Fruit fly (Drosophila melanogaster): ENCODE measurements around the gene Cpr.
A peak's percentile ranks its signal among the peaks of the same experiment; 100 is the strongest.

Cpr gene

DNA sequence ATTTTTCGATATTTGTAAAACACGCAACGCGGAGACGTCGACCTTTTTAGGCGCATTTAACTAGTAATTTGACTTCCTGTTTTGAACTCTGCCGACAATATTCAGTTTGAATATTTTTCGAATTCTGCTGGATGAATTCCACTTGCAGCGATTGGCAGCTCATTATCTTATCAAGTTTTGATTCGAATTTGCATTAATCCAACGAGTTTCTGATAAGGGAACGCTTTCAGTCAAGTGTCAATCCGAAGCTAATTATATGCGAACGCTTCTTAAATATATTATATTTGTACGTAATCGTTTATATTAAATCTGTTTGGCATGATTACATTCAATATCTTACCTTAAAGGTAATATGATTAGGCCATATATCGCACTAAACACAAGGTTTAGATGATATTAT is 9.7 kb downstream of the Cpr start, which contains the start of gene CG9497:
TSS of gene CG9497 (minus strand) at position 101 of the 400 bp plus-strand sequence.
- TF ChIP-seq CG8478 (optimal IDR thresholded peaks at IDR 0.05) (no peak), CTCF (optimal IDR thresholded peaks at IDR 0.05) (no peak)

DNA sequence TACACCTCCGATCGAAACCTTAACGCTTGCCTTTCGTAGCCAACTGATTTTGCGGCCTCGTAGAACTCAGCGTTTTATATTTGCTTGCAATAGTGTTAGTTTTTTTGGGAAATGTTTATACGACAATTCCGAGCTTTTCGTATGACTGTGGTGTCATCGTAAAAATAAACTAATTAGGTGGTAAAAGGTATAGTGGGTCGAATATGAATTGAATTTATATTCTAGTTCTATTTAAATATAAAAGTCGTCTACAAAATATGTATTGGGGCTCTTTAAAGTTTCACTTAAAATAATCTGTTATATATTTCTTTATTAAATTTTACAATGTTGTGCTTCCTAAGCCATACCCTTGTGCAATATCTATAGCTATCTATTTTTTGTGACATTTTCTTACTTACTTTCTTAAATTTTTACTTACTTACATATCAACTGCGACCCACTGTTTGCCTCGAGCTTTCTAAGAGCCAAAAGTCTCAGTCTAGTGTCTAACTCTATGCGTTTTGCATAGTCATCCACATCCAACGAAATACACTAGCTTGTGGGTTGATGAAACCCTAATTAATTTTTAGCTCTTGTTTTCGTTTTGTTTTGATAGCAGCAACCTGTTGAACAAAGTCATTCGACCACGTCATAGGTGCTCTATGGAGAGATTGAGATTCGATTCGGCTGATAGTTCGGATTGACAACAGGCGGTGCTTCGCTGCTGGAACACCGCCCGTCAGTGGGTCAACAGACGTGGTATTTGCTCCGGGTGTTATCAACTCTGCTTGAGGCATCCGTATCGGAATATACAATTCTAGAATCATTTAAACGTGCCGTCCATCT is 12.6 kb downstream of the Cpr start, which contains the start of gene CG9498:
TSS of gene CG9498 (minus strand) at position 51 of the 825 bp plus-strand sequence.
- TF ChIP-seq CG8478 (optimal IDR thresholded peaks at IDR 0.05), result no peak
- no peak for TF ChIP-seq CTCF (optimal IDR thresholded peaks at IDR 0.05)

DNA sequence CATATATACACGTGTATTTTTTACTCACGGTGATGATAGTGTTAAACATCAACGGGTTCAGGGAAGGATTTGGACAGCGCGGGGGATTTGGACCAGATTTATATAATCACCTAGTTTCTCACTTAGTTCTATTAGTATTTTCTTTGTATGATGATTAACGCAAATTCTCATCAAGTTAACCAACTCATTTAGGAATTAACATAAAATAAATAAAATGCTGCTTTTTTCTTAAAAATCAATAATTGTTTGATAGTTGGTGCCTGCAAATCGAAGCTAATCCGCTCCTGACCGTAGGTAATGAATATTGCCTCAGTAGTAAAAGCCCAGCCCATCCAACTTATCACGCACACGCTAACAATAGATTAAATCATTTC is 13.2 kb downstream of the Cpr start:
- TF ChIP-seq CG8478 (optimal IDR thresholded peaks at IDR 0.05) (no peak), CTCF (optimal IDR thresholded peaks at IDR 0.05) (no peak)

DNA sequence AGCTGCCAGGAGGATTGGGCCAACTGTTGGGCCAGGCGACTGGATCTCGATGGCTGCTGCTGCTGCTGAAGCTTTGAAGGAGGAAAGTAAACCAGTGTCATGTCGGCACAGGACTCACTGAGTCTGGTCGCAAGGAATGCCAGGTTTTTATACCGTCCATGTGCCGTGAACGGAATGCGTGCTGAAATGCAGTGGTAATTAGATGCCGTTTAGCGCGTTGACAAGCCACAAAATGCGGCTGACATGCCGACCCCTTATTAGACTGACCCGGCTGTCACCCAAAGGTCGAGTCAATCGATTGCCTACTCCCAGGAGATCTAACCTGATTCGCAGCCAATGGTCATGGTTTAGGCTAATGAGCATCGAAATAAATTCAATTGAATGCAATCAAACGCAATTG is 15.6 kb downstream of the Cpr start, which contains the start of gene ppk7:
TSS of gene ppk7 (minus strand) at position 101 of the 400 bp plus-strand sequence.
- TF ChIP-seq CG8478 (optimal IDR thresholded peaks at IDR 0.05) (no peak), CTCF (optimal IDR thresholded peaks at IDR 0.05) (no peak)

DNA sequence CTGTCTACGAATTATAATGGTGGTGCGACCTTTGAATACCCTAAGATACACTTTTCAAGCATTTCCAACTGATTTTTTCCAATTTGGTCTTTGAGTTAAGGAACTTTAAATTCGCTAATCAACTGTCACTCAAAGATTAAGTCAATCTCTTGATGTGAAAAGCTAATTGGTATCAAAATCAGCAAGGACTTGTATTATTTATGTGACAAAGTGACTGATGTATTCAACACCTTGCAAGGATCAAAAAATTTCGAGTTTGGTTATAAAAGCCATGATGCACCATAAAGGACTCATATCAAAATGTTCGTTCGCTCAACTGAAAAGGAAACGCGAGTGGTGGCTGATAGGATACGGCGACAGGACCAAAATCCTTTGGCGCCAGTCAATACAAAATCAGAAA is 16.0 kb downstream of the Cpr start, which contains the start of gene ppk14:
TSS of gene ppk14 (plus strand) at position 301 of the 400 bp plus-strand sequence.
- TF ChIP-seq CG8478 (optimal IDR thresholded peaks at IDR 0.05), result no peak
- no peak for TF ChIP-seq CTCF (optimal IDR thresholded peaks at IDR 0.05)

DNA sequence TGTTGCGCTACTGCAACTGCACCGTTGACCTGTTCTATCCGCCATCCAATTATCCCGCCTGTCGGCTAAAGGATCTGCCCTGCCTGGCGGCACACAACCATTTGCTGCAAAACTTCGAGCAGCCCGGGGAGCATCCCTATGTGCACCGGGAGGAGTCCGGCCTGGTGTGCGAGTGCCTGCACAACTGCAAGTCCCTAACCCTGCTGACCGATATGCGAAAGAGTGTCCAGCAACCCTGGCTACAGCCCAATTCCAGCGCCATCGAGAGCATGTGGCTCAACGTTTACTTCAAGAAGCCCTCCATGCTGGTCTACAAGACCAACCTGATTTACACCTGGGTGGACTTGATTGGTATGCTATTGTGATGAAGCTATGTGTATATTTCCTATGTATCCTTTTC is 17.5 kb downstream of the Cpr start:
- TF ChIP-seq CTCF (optimal IDR thresholded peaks at IDR 0.05) (no peak), CG8478 (optimal IDR thresholded peaks at IDR 0.05) (no peak)

DNA sequence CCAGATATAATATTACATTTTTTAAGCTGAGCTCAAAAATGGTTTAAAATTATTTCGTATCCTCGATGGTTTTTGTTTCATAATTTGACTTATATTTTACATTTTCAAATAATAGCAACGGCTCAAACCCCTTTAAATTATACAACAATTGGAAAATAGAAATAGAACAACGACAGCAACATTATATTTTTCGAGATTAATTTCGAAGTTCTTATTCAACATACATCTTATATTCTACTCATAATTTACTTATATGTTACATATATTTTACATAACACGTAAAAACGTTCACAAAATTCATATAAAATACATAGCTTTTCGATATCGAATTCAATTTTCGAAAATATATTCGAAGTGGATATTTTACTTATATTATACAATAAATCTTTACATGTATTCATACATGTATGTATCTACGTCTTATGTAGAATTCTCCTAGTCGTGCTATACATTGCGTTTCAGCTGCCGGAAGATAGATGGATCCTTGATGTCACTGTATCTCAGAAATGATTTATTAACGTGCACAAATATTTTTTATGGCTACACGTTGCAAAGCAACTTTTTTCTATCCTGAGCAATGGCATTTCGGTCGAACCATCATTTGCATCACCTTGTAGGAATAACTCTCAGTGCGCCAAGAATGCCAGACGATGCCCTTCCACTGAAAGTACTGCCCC is 18.2 kb downstream of the Cpr start:
- TF ChIP-seq CTCF (optimal IDR thresholded peaks at IDR 0.05), result peak; percentile 89 to 91
- TF ChIP-seq CG8478 (optimal IDR thresholded peaks at IDR 0.05), result no peak

DNA sequence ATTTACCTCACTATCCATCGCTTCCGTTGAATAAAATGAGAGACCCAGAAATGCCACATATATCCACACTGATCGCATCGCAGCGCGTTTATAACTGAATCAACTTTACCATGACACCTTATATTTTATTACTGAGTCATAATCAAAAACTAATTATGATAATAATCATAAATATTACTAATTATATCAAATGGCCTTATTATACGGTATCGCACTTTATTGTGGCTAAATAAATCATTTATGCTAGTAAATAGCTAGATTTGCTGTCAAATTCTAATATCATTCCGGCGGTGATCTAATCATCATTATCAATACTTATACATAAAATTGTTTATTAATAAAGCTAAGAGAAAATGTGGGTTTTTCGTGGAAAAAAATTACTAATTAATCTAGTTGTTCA is 19.6 kb downstream of the Cpr start, which contains the start of gene CG9500:
TSS of gene CG9500 (minus strand) at position 101 of the 400 bp plus-strand sequence.
- TF ChIP-seq CTCF (optimal IDR thresholded peaks at IDR 0.05), result no peak
- no peak for TF ChIP-seq CG8478 (optimal IDR thresholded peaks at IDR 0.05)

DNA sequence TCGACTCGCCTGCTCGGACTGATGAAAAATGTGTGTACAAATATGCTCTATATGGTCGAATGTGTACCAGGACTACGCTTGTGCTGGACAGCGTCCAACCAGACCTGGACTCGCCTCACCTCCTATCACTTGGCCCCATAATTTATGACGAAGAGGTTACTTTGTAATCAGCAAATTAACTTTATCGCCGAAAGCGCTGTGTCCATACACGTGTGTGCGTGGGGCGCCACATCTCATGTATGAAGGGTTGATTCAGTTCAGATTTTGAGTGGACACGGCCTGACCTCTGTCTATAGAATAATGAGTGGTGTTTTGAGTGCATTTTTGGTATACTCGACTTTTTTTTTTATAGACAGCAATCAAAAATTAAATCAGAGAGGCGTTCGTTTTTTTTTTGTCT is 21.4 kb downstream of the Cpr start:
- TF ChIP-seq CG8478 (optimal IDR thresholded peaks at IDR 0.05) (no peak), CTCF (optimal IDR thresholded peaks at IDR 0.05) (no peak)

DNA sequence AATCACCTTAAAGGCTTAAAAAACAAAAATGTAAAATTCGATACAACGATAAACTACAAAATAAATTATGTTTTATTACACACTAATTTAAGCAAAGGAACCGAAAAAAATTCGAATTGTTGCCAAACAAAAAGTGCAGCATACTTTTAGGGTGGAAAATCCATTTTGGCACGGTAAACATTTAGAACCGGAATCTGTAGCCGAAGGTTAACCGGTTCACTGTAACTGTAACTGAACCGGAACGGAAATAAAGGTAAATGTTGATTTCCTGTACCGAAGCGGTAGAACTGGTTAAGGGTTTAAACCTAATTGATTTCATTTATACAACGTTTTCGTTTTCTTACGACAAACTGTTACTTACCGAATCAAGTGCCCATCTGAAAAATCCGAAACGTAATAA is 28.3 kb downstream of the Cpr start:
- TF ChIP-seq CTCF (optimal IDR thresholded peaks at IDR 0.05) (no peak), CG8478 (optimal IDR thresholded peaks at IDR 0.05) (no peak)

DNA sequence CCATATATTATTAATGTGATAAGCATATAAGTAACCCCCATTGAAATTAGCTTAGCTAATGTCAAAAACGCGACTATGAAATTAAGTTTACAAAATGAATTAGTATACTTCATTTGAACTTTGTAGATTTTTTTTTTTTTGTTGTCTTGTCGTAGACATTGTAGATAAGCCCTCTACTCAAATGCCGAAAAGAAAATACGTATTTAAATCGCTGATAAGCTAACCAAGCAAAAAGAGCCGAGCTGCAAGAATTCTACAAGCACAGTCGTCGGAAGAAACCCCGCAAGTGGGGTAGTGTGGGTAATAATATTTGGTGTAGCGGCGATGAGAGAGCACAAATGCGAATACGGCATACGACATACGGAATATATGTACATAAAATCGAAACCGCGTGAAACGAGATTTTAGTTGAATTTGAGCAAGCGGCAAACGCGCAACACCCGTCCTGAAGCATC is 28.9 kb downstream of the Cpr start, which contains the start of gene Nepl4:
TSS of gene Nepl4 (plus strand) at position 405 of the 455 bp plus-strand sequence.
- TF ChIP-seq CTCF (optimal IDR thresholded peaks at IDR 0.05), result no peak
- no peak for TF ChIP-seq CG8478 (optimal IDR thresholded peaks at IDR 0.05)

DNA sequence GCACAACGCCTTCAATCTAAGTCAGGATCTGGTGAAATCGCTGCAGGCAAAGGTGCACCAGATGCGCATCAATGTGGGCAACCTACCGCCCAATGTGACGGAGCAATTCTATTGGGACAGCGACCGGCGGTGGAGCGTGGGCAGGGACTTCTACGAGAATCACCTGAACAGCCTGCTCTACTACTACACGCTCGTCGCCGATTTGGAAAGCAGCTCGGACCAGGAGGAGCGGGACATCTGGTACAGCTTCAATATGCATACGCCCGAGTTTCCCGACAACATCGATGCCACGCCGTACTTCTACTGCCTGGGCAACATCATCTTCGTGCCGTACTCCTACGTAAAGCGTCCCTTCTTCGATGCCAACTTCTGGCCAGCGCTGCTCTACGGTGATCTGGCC is 30.6 kb downstream of the Cpr start:
- TF ChIP-seq CTCF (optimal IDR thresholded peaks at IDR 0.05) (no peak), CG8478 (optimal IDR thresholded peaks at IDR 0.05) (no peak)

DNA sequence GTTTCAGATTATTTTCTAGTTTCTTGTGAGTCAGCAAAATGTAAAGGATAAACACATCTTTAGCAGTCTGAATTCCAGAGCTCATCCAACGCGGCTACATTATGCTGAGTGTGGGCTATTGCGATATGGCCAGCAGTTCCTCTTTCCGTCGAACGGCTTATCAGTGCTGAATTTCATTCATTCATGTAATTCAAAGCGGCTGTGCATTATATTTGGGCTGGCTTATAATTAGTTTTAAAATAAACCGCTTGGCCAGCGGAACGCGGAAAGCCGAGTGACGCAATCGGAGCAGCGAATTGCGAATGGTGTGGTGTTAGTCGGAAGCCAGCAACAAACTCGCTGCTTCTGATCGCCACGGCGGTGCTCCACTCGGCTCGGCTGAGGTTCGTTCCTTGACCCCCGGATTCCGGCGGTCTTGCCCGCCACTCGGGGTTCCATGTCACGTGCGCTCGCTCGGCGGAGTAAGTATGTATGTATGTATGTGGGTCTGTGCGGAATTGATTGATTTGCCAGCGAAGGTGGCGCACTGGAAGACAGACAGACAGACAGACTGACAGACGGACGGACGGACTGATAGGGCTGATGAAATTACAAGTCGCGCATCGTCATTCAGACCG is 32.5 kb downstream of the Cpr start:
- TF ChIP-seq CG8478 (optimal IDR thresholded peaks at IDR 0.05) (no peak), CTCF (optimal IDR thresholded peaks at IDR 0.05) (no peak)

DNA sequence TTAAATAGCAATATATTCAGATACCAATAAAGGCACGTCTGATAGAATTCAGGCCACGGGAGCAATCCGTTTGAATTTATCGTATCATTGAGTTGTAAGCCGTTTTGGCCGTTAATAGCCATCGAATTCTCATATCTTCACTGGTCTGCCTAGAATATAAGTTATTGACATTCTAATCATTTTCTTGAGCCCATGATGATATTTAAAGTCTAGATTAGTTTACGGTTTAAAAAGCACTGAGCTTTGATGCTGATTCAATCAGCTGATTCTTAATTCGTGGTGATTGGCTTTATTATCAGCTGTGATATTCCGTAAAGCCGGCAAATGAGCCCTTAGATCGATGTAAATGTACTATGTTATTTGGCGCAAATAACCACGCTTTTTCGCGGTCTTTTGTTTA is 33.5 kb downstream of the Cpr start, which contains the start of gene slam:
TSS of gene slam (plus strand) at position 301 of the 400 bp plus-strand sequence.
- TF ChIP-seq CG8478 (optimal IDR thresholded peaks at IDR 0.05), result no peak
- no peak for TF ChIP-seq CTCF (optimal IDR thresholded peaks at IDR 0.05)

DNA sequence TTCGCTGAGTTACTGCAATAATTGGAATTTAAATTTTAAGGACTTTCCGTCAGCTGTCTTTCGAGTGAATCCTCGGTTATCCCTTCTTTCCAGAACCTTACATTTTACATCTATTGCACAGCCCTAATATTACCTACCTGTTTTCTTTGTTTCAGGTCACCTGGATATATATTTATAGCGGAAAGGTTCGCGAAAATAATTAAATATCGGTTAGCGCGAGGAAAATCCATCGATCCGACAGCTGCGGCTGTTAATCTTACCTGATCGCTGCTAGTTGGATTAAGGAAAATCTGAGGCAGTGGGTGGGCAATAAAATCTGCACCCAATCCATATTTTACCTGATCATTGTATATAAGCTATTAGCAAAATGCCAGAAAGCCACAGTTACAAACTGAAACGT is 34.5 kb downstream of the Cpr start:
- TF ChIP-seq CG8478 (optimal IDR thresholded peaks at IDR 0.05) (no peak), CTCF (optimal IDR thresholded peaks at IDR 0.05) (no peak)

Data from S2 (cell line).